Worm (Caenorhabditis elegans) whole organism, L4 larva: ENCODE data around the gene T19D2.13.

ENCODE experiments used
- D1046.2 ChIP-seq: fragments of 200-800 bp; sonication (Bioruptor generic); IDR thresholded peaks from 2 replicates; pipeline ENCODE4 v1.3.6; 2022; ENCODE audit warnings: missing genetic modification characterization, missing compliant biosample characterization
- F49E8.2 ChIP-seq: sonication (generic microtip); optimal IDR thresholded peaks from 2 replicates; lab custom pipeline; 2016; ENCODE audit warnings: missing compliant biosample characterization, mild to moderate bottlenecking, missing genetic modification characterization, borderline replicate concordance
- T20F7.1 ChIP-seq: fragments of 200-800 bp; sonication (Bioruptor generic); optimal IDR thresholded peaks from 2 replicates; lab custom pipeline; 2018; ENCODE audit warnings: mild to moderate bottlenecking, missing genetic modification characterization, missing compliant biosample characterization
- Y48G9A.11 ChIP-seq: fragments of 200-800 bp; sonication (Bioruptor generic); IDR thresholded peaks from 2 replicates; pipeline ENCODE4 v1.3.6; 2022; ENCODE audit warnings: missing genetic modification reagents, missing genetic modification characterization, missing compliant biosample characterization
- ZK337.2 ChIP-seq: fragments of 200-800 bp; sonication (Bioruptor generic); IDR thresholded peaks from 2 replicates; pipeline ENCODE4 v1.3.6; 2022; ENCODE audit warnings: missing genetic modification reagents, missing genetic modification characterization, missing compliant biosample characterization
- aha-1 ChIP-seq: fragments of 150-350 bp; peaks from one replicate; lab custom pipeline; 2014; ENCODE audit warnings: missing biosample characterization, missing genetic modification characterization
- aly-2 ChIP-seq: sonication (generic microtip); optimal IDR thresholded peaks from 2 replicates; lab custom pipeline; 2018; ENCODE audit warnings: missing biosample characterization, missing genetic modification characterization
- ceh-20 ChIP-seq: fragments of 200-800 bp; sonication (Bioruptor generic); IDR thresholded peaks from 2 replicates; pipeline ENCODE4 v1.3.6; 2022; ENCODE audit warnings: missing genetic modification reagents, missing genetic modification characterization, missing compliant biosample characterization
- ceh-32 ChIP-seq: sonication (generic microtip); optimal IDR thresholded peaks from 2 replicates; lab custom pipeline; 2016; ENCODE audit warnings: mild to moderate bottlenecking, missing genetic modification characterization, missing compliant biosample characterization; ENCODE audit not compliant: poor library complexity
- ceh-44 ChIP-seq: fragments of 200-800 bp; sonication (Bioruptor generic); IDR thresholded peaks from 2 replicates; pipeline ENCODE4 v1.3.6; 2022; ENCODE audit warnings: missing genetic modification reagents, missing genetic modification characterization, missing compliant biosample characterization
- cey-2 ChIP-seq: sonication (generic microtip); optimal IDR thresholded peaks from 3 replicates; lab custom pipeline; 2017; ENCODE audit warnings: missing genetic modification characterization, mild to moderate bottlenecking, missing compliant biosample characterization, antibody characterized with exemption, borderline replicate concordance; ENCODE audit not compliant: insufficient read depth
- daf-8 ChIP-seq: fragments of 200-800 bp; sonication (Bioruptor generic); IDR thresholded peaks from 2 replicates; pipeline ENCODE4 v1.3.6; 2022; ENCODE audit warnings: missing genetic modification characterization, missing compliant biosample characterization
- dmd-6 ChIP-seq: fragments of 200-800 bp; sonication (Bioruptor generic); IDR thresholded peaks from 2 replicates; pipeline ENCODE4 v1.3.6; 2022; ENCODE audit warnings: missing genetic modification reagents, missing genetic modification characterization, missing compliant biosample characterization
- egl-27 ChIP-seq: sonication (generic microtip); optimal IDR thresholded peaks from 3 replicates; lab custom pipeline; 2017; ENCODE audit warnings: missing biosample characterization, missing genetic modification reagents, missing genetic modification characterization
- hlh-11 ChIP-seq: fragments of 200-800 bp; sonication (Bioruptor generic); optimal IDR thresholded peaks from 2 replicates; lab custom pipeline; 2018; ENCODE audit warnings: mild to moderate bottlenecking, missing genetic modification characterization, missing compliant biosample characterization
- hlh-30 ChIP-seq: sonication (generic microtip); optimal IDR thresholded peaks from 2 replicates; lab custom pipeline; 2017; ENCODE audit warnings: antibody characterized with exemption, mild to moderate bottlenecking, missing genetic modification characterization, missing compliant biosample characterization; ENCODE audit not compliant: insufficient read depth
- lin-1 ChIP-seq: fragments of 200-800 bp; sonication (Bioruptor generic); IDR thresholded peaks from 2 replicates; pipeline ENCODE4 v1.3.6; 2022; ENCODE audit warnings: missing genetic modification reagents, missing genetic modification characterization, missing compliant biosample characterization
- lin-39 ChIP-seq: fragments of 150-350 bp; optimal IDR thresholded peaks from 2 replicates; lab custom pipeline; 2014; ENCODE audit warnings: missing biosample characterization, missing genetic modification reagents, missing genetic modification characterization
- mep-1 ChIP-seq: fragments of 150-350 bp; sonication (generic microtip); optimal IDR thresholded peaks from 3 replicates; lab custom pipeline; 2014; ENCODE audit warnings: missing biosample characterization, missing genetic modification characterization
- nhr-102 ChIP-seq: sonication (generic microtip); optimal IDR thresholded peaks from 2 replicates; lab custom pipeline; 2016; ENCODE audit warnings: mild to moderate bottlenecking, missing genetic modification characterization, moderate library complexity, missing compliant biosample characterization
- nhr-28 ChIP-seq: fragments of 150-350 bp; optimal IDR thresholded peaks from 2 replicates; lab custom pipeline; 2014; ENCODE audit warnings: missing biosample characterization, missing genetic modification characterization
- nhr-48 ChIP-seq: sonication (generic microtip); optimal IDR thresholded peaks from 2 replicates; lab custom pipeline; 2016; ENCODE audit warnings: mild to moderate bottlenecking, missing genetic modification characterization, missing compliant biosample characterization
- nhr-6 ChIP-seq: fragments of 150-350 bp; optimal IDR thresholded peaks from 2 replicates; lab custom pipeline; 2014; ENCODE audit warnings: missing biosample characterization, missing genetic modification characterization
- tra-1 ChIP-seq: fragments of 200-800 bp; sonication (Bioruptor generic); IDR thresholded peaks from 2 replicates; pipeline ENCODE4 v1.3.6; 2022; ENCODE audit warnings: missing genetic modification reagents, missing genetic modification characterization, missing compliant biosample characterization
- unc-130 ChIP-seq: sonication (generic microtip); optimal IDR thresholded peaks from 2 replicates; lab custom pipeline; 2016; ENCODE audit warnings: missing genetic modification reagents, missing genetic modification characterization, missing compliant biosample characterization
- unc-62 ChIP-seq, 3 experiments: fragments of 150-350 bp in 1 of 3; sonication (generic microtip); optimal IDR thresholded peaks in 2 of 3; peaks in 1 of 3; 1 replicate in 1 of 3; 2 replicates in 2 of 3; lab custom pipeline; 2014 to 2017; ENCODE audit warnings: missing biosample characterization in 3 of 3, missing genetic modification characterization in 3 of 3, missing genetic modification reagents in 3 of 3, missing genotype in 1 of 3
- zfp-2 ChIP-seq: sonication (generic microtip); optimal IDR thresholded peaks from 2 replicates; lab custom pipeline; 2016; ENCODE audit warnings: mild to moderate bottlenecking, missing genetic modification characterization, missing compliant biosample characterization
- zip-2 ChIP-seq: fragments of 150-350 bp; optimal IDR thresholded peaks from 2 replicates; lab custom pipeline; 2014; ENCODE audit warnings: missing biosample characterization, missing genetic modification characterization
- ztf-11 ChIP-seq: fragments of 150-350 bp; optimal IDR thresholded peaks from 2 replicates; lab custom pipeline; 2014; ENCODE audit warnings: missing biosample characterization, missing genetic modification characterization

The T19D2.13 gene

DNA sequence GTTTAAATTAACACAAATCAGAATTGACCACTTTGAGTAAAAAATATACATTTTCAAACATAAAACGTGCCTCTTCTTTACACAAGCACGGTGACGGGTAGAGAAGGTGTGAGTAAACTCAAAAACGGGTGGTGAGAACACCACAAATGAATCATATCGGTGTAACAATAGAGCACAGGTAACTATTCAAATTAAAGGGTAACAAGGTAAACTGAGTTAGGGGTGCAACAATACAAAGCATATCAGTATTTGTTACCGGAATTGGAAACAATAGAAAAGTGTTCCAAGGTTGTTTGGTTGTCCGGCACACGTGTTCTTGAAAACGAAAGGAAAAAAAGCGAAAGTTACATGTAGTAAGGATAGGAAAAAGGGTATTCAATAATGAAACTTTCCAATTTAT, 40.2 kb upstream of the T19D2.13 start:
- TF ChIP-seq nhr-6 (tag; lab: Kevin White, UChicago) (peak; percentile 51), lin-1 (GFP tag; lab: Robert Waterston, UW) (no peak)
- TF ChIP-seq, all 104 proteins: peak for 1

DNA sequence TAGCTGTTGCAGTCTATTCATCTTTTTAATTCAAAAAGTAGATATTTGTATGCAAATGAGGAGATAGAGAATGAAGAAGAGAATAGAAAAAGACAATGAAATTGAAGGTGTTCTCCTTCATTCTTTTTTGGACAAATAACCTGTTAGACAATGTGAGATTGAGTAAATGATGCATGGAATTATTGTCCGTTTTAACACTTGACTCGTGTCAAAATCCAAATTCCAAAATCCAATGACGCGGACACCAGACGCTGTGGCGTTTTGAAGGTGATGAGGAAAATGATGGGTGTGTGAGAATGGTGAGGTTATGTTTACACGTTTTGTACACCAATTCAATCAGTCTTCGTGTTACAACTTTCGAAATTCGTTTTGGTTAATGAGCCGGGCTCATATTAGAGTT, 37.0 kb upstream of the T19D2.13 start:
- TF ChIP-seq dmd-6, result no peak
- TF ChIP-seq unc-62 (GFP tag; optimal IDR thresholded peaks at IDR 0.05 in 1 of 2; lab: Kevin White, UChicago), result peak in 1 of 2 experiments; percentile 53
- TF ChIP-seq unc-62 (tag; optimal IDR thresholded peaks at IDR 0.05; lab: Kevin White, UChicago), result no peak
- no peak for TF ChIP-seq T20F7.1 (GFP tag; lab: Kevin White, UChicago)
- TF ChIP-seq mep-1, result no peak
- no peak for TF ChIP-seq zip-2
- TF ChIP-seq aha-1 (tag; lab: Kevin White, UChicago), result peak; percentile 56
- TF ChIP-seq, all 104 proteins: peak for 2

DNA sequence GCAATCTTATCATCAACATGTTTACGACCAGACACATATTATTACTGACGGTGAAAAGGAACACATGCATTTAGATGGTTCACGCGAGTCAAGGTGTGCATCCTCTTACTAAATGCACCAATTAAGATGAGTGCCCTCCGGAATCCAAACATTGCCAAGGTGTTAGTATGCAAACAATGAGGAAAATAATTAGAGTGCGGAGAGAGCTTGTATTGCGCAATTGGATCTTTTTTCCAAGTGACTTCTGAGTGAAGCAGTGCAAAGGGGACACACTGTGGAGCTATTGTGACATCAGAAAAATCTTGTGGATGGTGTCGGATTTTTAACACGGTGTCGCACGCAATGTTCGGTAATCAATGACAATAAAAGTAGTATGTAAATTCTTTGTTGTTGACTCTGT, 35.1 kb upstream of the T19D2.13 start:
- TF ChIP-seq F49E8.2 (no peak), cey-2 (tag; lab: Kevin White, UChicago) (no peak)

DNA sequence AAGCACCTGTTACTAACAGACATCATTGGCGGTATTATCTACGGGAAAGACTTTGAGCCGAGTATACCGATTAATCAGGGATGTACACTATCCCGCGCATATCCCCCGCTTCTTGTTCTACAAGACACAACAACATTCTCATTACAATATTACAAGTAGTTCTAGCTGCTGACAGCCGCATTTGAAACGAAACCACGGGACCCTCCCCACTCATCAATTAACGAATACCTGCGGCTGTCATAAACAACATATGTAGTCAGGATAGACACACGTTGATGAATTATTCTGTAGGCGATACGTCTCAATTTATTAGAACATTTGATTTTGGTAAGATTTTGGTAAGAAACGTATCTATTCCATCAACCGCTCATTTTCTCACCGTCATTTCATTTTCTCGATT, 34.6 kb upstream of the T19D2.13 start:
- no peak for TF ChIP-seq zfp-2 (tag; lab: Kevin White, UChicago)
- TF ChIP-seq aha-1 (tag; lab: Kevin White, UChicago), result peak; percentile 20
- TF ChIP-seq ceh-20 (GFP tag; lab: Robert Waterston, UW), result no peak
- no peak for TF ChIP-seq nhr-28
- TF ChIP-seq daf-8, result no peak
- peak in 1 of 2 experiments; percentile 11 for TF ChIP-seq unc-62 (GFP tag; optimal IDR thresholded peaks at IDR 0.05 in 1 of 2; lab: Kevin White, UChicago)
- no peak for TF ChIP-seq unc-62 (tag; optimal IDR thresholded peaks at IDR 0.05; lab: Kevin White, UChicago)
- TF ChIP-seq D1046.2 (GFP tag; lab: Robert Waterston, UW), result no peak
- no peak for TF ChIP-seq F49E8.2
- TF ChIP-seq lin-39 (tag; lab: Kevin White, UChicago), result no peak
- no peak for TF ChIP-seq ztf-11 (tag; lab: Kevin White, UChicago)
- TF ChIP-seq ZK337.2, result no peak

DNA sequence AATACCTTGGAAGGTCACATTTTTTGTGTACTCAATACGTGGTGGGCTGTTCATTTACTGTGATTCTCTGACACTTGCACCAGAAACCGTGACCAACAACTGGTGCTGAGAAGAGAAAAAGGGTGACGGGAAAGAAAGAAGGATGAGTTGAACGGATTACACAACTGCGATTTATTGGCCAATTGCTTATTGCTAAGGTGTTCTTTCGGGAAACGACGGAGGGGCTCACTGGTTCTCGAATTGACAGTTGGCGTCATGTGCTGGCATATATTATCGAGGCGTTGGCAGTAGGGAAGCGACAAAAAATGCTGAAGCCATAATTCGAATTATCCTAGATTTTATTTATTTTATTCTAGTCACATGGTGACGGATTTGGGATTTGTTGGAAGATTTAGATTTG, 32.0 kb upstream of the T19D2.13 start:
- TF ChIP-seq nhr-102 (tag; lab: Kevin White, UChicago), result no peak
- TF ChIP-seq Y48G9A.11 (GFP tag; lab: Robert Waterston, UW), result no peak
- TF ChIP-seq hlh-11 (tag; lab: Kevin White, UChicago), result peak; percentile 38
- no peak for TF ChIP-seq unc-130
- TF ChIP-seq ceh-32 (tag; lab: Kevin White, UChicago), result no peak
- TF ChIP-seq aly-2 (tag; lab: Kevin White, UChicago), result no peak
- TF ChIP-seq hlh-30 (tag; lab: Kevin White, UChicago), result peak; percentile 9
- TF ChIP-seq ceh-44 (GFP tag; lab: Robert Waterston, UW), result no peak
- TF ChIP-seq unc-62 (GFP tag; optimal IDR thresholded peaks at IDR 0.05 in 1 of 2; lab: Kevin White, UChicago), result peak in 1 of 2 experiments; percentile 83
- no peak for TF ChIP-seq unc-62 (tag; optimal IDR thresholded peaks at IDR 0.05; lab: Kevin White, UChicago)
- no peak for TF ChIP-seq cey-2 (tag; lab: Kevin White, UChicago)

DNA sequence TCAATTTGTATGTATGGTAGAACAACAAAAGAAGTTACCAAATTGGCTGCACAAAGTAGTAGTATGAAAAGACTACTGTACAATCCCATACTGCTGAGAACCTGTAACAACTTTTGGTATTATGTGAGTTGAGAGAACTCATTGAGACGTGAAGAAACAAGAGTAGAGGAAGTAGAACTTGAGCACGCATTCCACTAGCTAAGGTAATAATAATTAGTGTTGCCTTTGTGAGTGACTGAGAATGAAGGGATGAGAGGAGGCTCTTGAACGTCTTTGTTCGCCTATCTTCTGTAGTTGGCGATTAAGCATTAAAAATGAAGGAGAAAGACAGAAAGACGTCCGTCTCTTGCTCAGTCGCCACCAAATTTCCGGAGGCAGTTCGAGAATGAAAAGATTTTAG, 31.4 kb upstream of the T19D2.13 start, which contains the start of gene C16B8.4:
TSS of gene C16B8.4 (minus strand) at position 101 of the 400 bp plus-strand sequence.
- TF ChIP-seq nhr-48 (tag; lab: Kevin White, UChicago) (no peak), ZK337.2 (no peak), unc-62 (GFP tag; optimal IDR thresholded peaks at IDR 0.05 in 1 of 2; lab: Kevin White, UChicago) (peak in 1 of 2 experiments; percentile 61), unc-62 (tag; optimal IDR thresholded peaks at IDR 0.05; lab: Kevin White, UChicago) (no peak), tra-1 (GFP tag; lab: Robert Waterston, UW) (no peak), egl-27 (tag; lab: Kevin White, UChicago) (no peak)
